Fruit fly (Drosophila melanogaster): ENCODE data around the gene CG5280.

Gene CG5280

DNA sequence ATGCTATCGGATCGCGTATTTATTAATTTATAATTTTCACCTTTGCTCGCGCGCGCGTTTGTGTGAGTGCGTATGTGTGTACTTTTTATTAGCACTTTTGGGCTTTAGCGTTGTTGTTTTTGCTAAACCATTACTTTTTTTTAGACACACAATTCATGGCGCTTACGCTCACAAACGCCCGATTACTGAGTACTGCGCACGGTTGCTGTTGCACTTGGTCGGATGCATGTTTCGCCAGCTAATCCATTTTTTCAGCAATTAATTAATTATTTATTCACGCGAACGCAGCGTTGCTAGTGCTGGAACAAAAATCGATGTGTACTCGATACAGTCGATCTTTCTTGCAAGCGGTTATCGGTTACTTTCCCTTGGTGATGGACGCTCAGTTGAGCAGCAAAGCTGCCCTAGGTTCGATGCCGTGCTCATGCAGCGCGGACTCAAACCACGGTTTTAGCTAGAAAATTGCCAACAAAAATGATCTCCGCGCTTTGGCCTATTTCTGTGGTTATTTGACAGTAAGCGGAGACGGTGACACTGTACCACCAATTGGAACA, 7.7 kb upstream of the CG5280 start, which contains the start of the genes smg and CG5087 (continued):
- TF ChIP-seq Stat92E (GFP tag; optimal IDR thresholded peaks at IDR 0.05) (peak in 1 of 3 experiments; percentile 52), CG17912 (GFP tag; optimal IDR thresholded peaks at IDR 0.05) (peak; percentile 58), Hr78 (GFP tag; optimal IDR thresholded peaks at IDR 0.05) (peak in 1 of 2 experiments; percentile 46), CG12659 (GFP tag; optimal IDR thresholded peaks at IDR 0.05) (peak; percentile 89), Aef1 (GFP tag; IDR thresholded peaks at IDR 0.05) (peak; percentile 45; the same call in 2 of the 3 replicates), CG16813 (GFP tag; IDR thresholded peaks at IDR 0.05; ENCODE audit: partially characterized antibody) (peak; percentile 63), toy (GFP tag; IDR thresholded peaks at IDR 0.05) (no peak), Bteb2 (GFP tag; optimal IDR thresholded peaks at IDR 0.05) (peak; percentile 16), CG12104 (GFP tag; optimal IDR thresholded peaks at IDR 0.05) (peak; percentile 35), CG11696 (GFP tag; IDR thresholded peaks at IDR 0.05) (no peak), gfzf (GFP tag; optimal IDR thresholded peaks at IDR 0.05) (peak; percentile 100), luna (GFP tag; optimal IDR thresholded peaks at IDR 0.05) (no peak), salm (tag; optimal IDR thresholded peaks at IDR 0.05) (peak; percentile 6), dm (GFP tag; optimal IDR thresholded peaks at IDR 0.05) (peak; percentile 57), Side (GFP tag; optimal IDR thresholded peaks at IDR 0.05) (no peak), CG33557 (GFP tag; optimal IDR thresholded peaks at IDR 0.05) (peak; percentile 1), CG13424 (tag; optimal IDR thresholded peaks at IDR 0.05) (peak; percentile 38), esg (GFP tag; conservative IDR thresholded peaks at IDR 0.05) (no peak), bsh (GFP tag; optimal IDR thresholded peaks at IDR 0.05) (no peak), Oli (tag; optimal IDR thresholded peaks at IDR 0.05) (no peak), CG7372 (GFP tag; IDR thresholded peaks at IDR 0.05) (no peak), insv (GFP tag; optimal IDR thresholded peaks at IDR 0.05) (peak in 1 of 2 experiments; percentile 92), CG3163 (GFP tag; optimal IDR thresholded peaks at IDR 0.05) (peak; percentile 55), PHDP (tag; optimal IDR thresholded peaks at IDR 0.05) (no peak), twi (tag; optimal IDR thresholded peaks at IDR 0.05) (no peak), ewg (GFP tag; optimal IDR thresholded peaks at IDR 0.05) (peak; percentile 65), CG2889 (GFP tag; IDR thresholded peaks at IDR 0.05) (no peak), cas (GFP tag; IDR thresholded peaks at IDR 0.05) (0 out of 2 replicates have a peak, but pooled peaks have one; percentile 25), CG13775 (GFP tag; optimal IDR thresholded peaks at IDR 0.05) (no peak), CG1792 (GFP tag; optimal IDR thresholded peaks at IDR 0.05) (peak; percentile 9), gt (GFP tag; IDR thresholded peaks at IDR 0.05) (no peak), nerfin-1 (tag; optimal IDR thresholded peaks at IDR 0.05) (no peak), CG8478 (optimal IDR thresholded peaks at IDR 0.05) (peak; percentile 35), CG1647 (GFP tag; optimal IDR thresholded peaks at IDR 0.05) (peak; percentile 40), CG7357 (GFP tag; IDR thresholded peaks at IDR 0.05) (no peak), CG13296 (GFP tag; optimal IDR thresholded peaks at IDR 0.05) (peak; percentile 48), CG6813 (GFP tag; optimal IDR thresholded peaks at IDR 0.05) (no peak), CG6854 (GFP tag; optimal IDR thresholded peaks at IDR 0.05) (peak; percentile 40), CG17612 (GFP tag; IDR thresholded peaks at IDR 0.05) (no peak), CG43689 (GFP tag; IDR thresholded peaks at IDR 0.05) (no peak), da (GFP tag; optimal IDR thresholded peaks at IDR 0.05) (peak; percentile 16), CG8359 (GFP tag; optimal IDR thresholded peaks at IDR 0.05; ENCODE audit: borderline replicate concordance) (no peak), wor (GFP tag; IDR thresholded peaks at IDR 0.05) (no peak), tin (GFP tag; optimal IDR thresholded peaks at IDR 0.05) (peak; percentile 42), CG6689 (GFP tag; IDR thresholded peaks at IDR 0.05) (no peak), CG17802 (tag; optimal IDR thresholded peaks at IDR 0.05) (no peak), cg (GFP tag; optimal IDR thresholded peaks at IDR 0.05) (peak; percentile 74), Lpt (GFP tag; optimal IDR thresholded peaks at IDR 0.05) (no peak), sisA (GFP tag; IDR thresholded peaks at IDR 0.05) (0 out of 2 replicates have a peak, but pooled peaks have one; percentile 23), CG12744 (GFP tag; optimal IDR thresholded peaks at IDR 0.05) (no peak)
